Worm (Caenorhabditis elegans) whole organism, young adult: ENCODE data around the gene ndg-4.

ENCODE experiments used
- B0019.2 ChIP-seq: fragments of 200-800 bp; sonication (Bioruptor generic); conservative IDR thresholded peaks from 2 replicates; pipeline ENCODE4 v1.3.6; 2022; ENCODE audit warnings: missing genetic modification reagents, missing genetic modification characterization, missing compliant biosample characterization
- F33H1.4 ChIP-seq: fragments of 200-800 bp; sonication (Bioruptor generic); IDR thresholded peaks from 2 replicates; pipeline ENCODE4 v1.3.6; 2022; ENCODE audit warnings: missing genetic modification reagents, missing genetic modification characterization, missing compliant biosample characterization
- efl-1 ChIP-seq: fragments of 150-350 bp; optimal IDR thresholded peaks from 2 replicates; lab custom pipeline; 2014; ENCODE audit warnings: missing biosample characterization, missing genetic modification reagents, missing genetic modification characterization
- him-1 ChIP-seq: sonication (generic microtip); optimal IDR thresholded peaks from 2 replicates; lab custom pipeline; 2016; ENCODE audit warnings: missing genotype, missing genetic modification reagents, missing genetic modification characterization, missing compliant biosample characterization
- nhr-120 ChIP-seq: fragments of 200-800 bp; sonication (Bioruptor generic); IDR thresholded peaks from 2 replicates; pipeline ENCODE4 v1.3.6; 2022; ENCODE audit warnings: missing genetic modification characterization, missing compliant biosample characterization
- nhr-80 ChIP-seq: sonication (generic microtip); optimal IDR thresholded peaks from 2 replicates; lab custom pipeline; 2016; ENCODE audit warnings: missing genetic modification characterization, missing compliant biosample characterization
- ztf-28 ChIP-seq: fragments of 200-800 bp; sonication (Bioruptor generic); IDR thresholded peaks from 2 replicates; pipeline ENCODE4 v1.3.6; 2022; ENCODE audit warnings: missing genetic modification reagents, missing genetic modification characterization, missing compliant biosample characterization

ce11 chrIII:4428797-4429196 is 38.4 kb downstream of the ndg-4 start:
- peak; percentile 7; the same call in 1 of the 2 replicates for TF ChIP-seq F33H1.4 (GFP tag; lab: Robert Waterston, UW)
- TF ChIP-seq efl-1 (GFP tag; lab: Kevin White, UChicago): no peak
- TF ChIP-seq nhr-120 (GFP tag; lab: Robert Waterston, UW): no peak
- TF ChIP-seq nhr-80 (tag; lab: Kevin White, UChicago): peak; percentile 13
- TF ChIP-seq him-1: peak; percentile 54
- TF ChIP-seq B0019.2 (GFP tag; lab: Robert Waterston, UW): no peak
- TF ChIP-seq ztf-28 (GFP tag; lab: Robert Waterston, UW): no peak
